Worm (Caenorhabditis elegans) whole organism, early embryonic: ENCODE results near the gene F10D7.3.

Experiments used
- ama-1 ChIP-seq: fragments of 150-350 bp; optimal IDR thresholded peaks from 2 replicates; lab custom pipeline; 2014
- ceh-13 ChIP-seq: fragments of 200-800 bp; sonication (Bioruptor generic); optimal IDR thresholded peaks from 2 replicates; lab custom pipeline; 2018; ENCODE audit warnings: mild to moderate bottlenecking, missing genetic modification characterization, missing compliant biosample characterization
- ceh-36 ChIP-seq: sonication (generic microtip); optimal IDR thresholded peaks from 2 replicates; lab custom pipeline; 2016; ENCODE audit warnings: missing genetic modification characterization, inconsistent platforms, missing compliant biosample characterization
- ets-7 ChIP-seq: sonication (generic microtip); optimal IDR thresholded peaks from 2 replicates; lab custom pipeline; 2016; ENCODE audit warnings: missing genotype, missing genetic modification characterization, missing compliant biosample characterization
- flt-1 ChIP-seq: fragments of 200-800 bp; sonication (Bioruptor generic); IDR thresholded peaks from 2 replicates; pipeline ENCODE4 v1.3.6; 2022; ENCODE audit warnings: missing genetic modification characterization, missing compliant biosample characterization
- hmbx-1 ChIP-seq: sonication (generic microtip); optimal IDR thresholded peaks from 2 replicates; lab custom pipeline; 2016; ENCODE audit warnings: mild to moderate bottlenecking, missing genetic modification characterization, missing compliant biosample characterization
- pes-1 ChIP-seq: fragments of 200-800 bp; sonication (Bioruptor generic); IDR thresholded peaks from 2 replicates; pipeline ENCODE4 v1.3.6; 2022; ENCODE audit warnings: missing genetic modification reagents, missing genetic modification characterization, missing compliant biosample characterization

ce11 chrX:17327226-17327625 is 47.2 kb downstream of the F10D7.3 start:
- TF ChIP-seq ceh-13 (GFP tag; lab: Kevin White, UChicago) (no peak), ama-1 (lab: Kevin White, UChicago) (no peak), ets-7 (tag; lab: Kevin White, UChicago) (no peak), hmbx-1 (no peak), pes-1 (GFP tag; lab: Robert Waterston, UW) (no peak), flt-1 (GFP tag; lab: Robert Waterston, UW) (no peak), ceh-36 (no peak)
